Fruit fly (Drosophila melanogaster): ENCODE data around the gene MED30.

The MED30 gene

DNA sequence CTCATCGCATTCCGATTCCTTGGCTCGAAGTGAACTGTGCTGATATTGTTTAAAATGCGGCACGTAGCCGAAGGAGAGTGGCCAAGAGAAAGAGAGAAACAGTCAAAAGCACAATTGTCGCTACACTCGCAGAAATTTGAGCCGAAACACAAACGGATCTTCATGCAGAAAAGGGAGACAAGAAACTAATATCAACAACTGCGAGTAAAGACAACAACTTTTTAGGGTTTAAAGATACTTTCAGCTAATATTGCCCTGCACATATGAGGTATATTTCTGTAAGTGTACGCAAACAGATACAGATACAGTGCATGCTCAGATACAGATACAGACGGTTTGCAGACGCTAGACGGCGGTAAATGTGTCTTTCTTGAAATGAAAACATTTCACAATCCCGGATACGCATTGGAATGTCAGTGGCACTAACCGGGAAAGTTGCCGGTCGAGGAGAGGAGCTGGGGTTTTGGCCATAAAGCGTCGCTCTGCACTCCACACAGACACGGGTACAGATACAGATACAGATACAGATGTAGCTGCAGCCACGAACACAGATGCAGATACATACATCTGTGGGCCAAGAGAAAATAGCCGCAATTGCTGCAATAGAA lies 9.7 kb downstream of the MED30 start (continued):
- TF ChIP-seq fu2 (GFP tag; optimal IDR thresholded peaks at IDR 0.05), result peak; percentile 68
- peak; percentile 85 for TF ChIP-seq tgo (GFP tag; IDR thresholded peaks at IDR 0.05)
- peak; percentile 79 for TF ChIP-seq CG32767 (GFP tag; IDR thresholded peaks at IDR 0.05)
- TF ChIP-seq BEAF-32 (GFP tag; optimal IDR thresholded peaks at IDR 0.05), result no peak
- peak; percentile 83 for TF ChIP-seq Gsc (GFP tag; IDR thresholded peaks at IDR 0.05)
- peak; percentile 65 for TF ChIP-seq Jarid2 (GFP tag; optimal IDR thresholded peaks at IDR 0.05)
- TF ChIP-seq CG1602 (GFP tag; optimal IDR thresholded peaks at IDR 0.05), result peak; percentile 82
- peak; percentile 77 for TF ChIP-seq CG12236 (GFP tag; optimal IDR thresholded peaks at IDR 0.05)
- peak; percentile 90 for TF ChIP-seq CG12071 (GFP tag; optimal IDR thresholded peaks at IDR 0.05)
- TF ChIP-seq pum (GFP tag; optimal IDR thresholded peaks at IDR 0.05), result peak; percentile 92
- TF ChIP-seq CG2875 (GFP tag; optimal IDR thresholded peaks at IDR 0.05), result peak; percentile 92
- TF ChIP-seq YL-1 (GFP tag; optimal IDR thresholded peaks at IDR 0.05), result peak; percentile 1
- TF ChIP-seq cwo (GFP tag; optimal IDR thresholded peaks at IDR 0.05), result peak; percentile 67
- peak; percentile 60 for TF ChIP-seq Bteb2 (GFP tag; optimal IDR thresholded peaks at IDR 0.05)
- TF ChIP-seq disco-r (GFP tag; optimal IDR thresholded peaks at IDR 0.05), result peak; percentile 75
- no peak for TF ChIP-seq pita (GFP tag; optimal IDR thresholded peaks at IDR 0.05)
- peak; percentile 84 for TF ChIP-seq gcm2 (GFP tag; optimal IDR thresholded peaks at IDR 0.05)
- TF ChIP-seq hb (GFP tag; IDR thresholded peaks at IDR 0.05; ENCODE audit: partially characterized antibody), result no peak
- no peak for TF ChIP-seq Lpt (GFP tag; optimal IDR thresholded peaks at IDR 0.05)
- TF ChIP-seq CG2129 (GFP tag; IDR thresholded peaks at IDR 0.05; ENCODE audit: partially characterized antibody), result no peak
- peak; percentile 82 for TF ChIP-seq cato (GFP tag; optimal IDR thresholded peaks at IDR 0.05; ENCODE audit: borderline replicate concordance)
- TF ChIP-seq Dll (GFP tag; IDR thresholded peaks at IDR 0.05; ENCODE audit: partially characterized antibody), result no peak
- TF ChIP-seq CG11085 (GFP tag; IDR thresholded peaks at IDR 0.05), result peak; percentile 33; the same call in 1 of the 2 replicates
- TF ChIP-seq CG8765 (GFP tag; IDR thresholded peaks at IDR 0.05), result peak; percentile 60
- TF ChIP-seq CG3726 (GFP tag; IDR thresholded peaks at IDR 0.05), result 0 out of 3 replicates have a peak, but pooled peaks have one; percentile 59
- TF ChIP-seq CG7745 (tag; optimal IDR thresholded peaks at IDR 0.05), result no peak
- TF ChIP-seq sna (GFP tag; IDR thresholded peaks at IDR 0.05; ENCODE audit: partially characterized antibody), result no peak
- TF ChIP-seq CG1233 (GFP tag; optimal IDR thresholded peaks at IDR 0.05), result peak; percentile 81
- peak; percentile 70 for TF ChIP-seq CG4730 (GFP tag; IDR thresholded peaks at IDR 0.05)
- peak; percentile 50 for TF ChIP-seq CG15514 (GFP tag; optimal IDR thresholded peaks at IDR 0.05)
- peak; percentile 72 for TF ChIP-seq CG4282 (GFP tag; optimal IDR thresholded peaks at IDR 0.05)
- TF ChIP-seq Max (GFP tag; optimal IDR thresholded peaks at IDR 0.05), result peak; percentile 74
- peak; percentile 3 for TF ChIP-seq D19B (GFP tag; optimal IDR thresholded peaks at IDR 0.05)
- peak; percentile 82 for TF ChIP-seq E2f1 (GFP tag; IDR thresholded peaks at IDR 0.05)
- TF ChIP-seq CG7357 (GFP tag; IDR thresholded peaks at IDR 0.05), result peak; percentile 73; the same call in 2 of the 3 replicates
- TF ChIP-seq CG12219 (GFP tag; optimal IDR thresholded peaks at IDR 0.05), result peak; percentile 88
- TF ChIP-seq unpg (GFP tag; optimal IDR thresholded peaks at IDR 0.05), result peak; percentile 89
- TF ChIP-seq kay (GFP tag; optimal IDR thresholded peaks at IDR 0.05), result peak; percentile 69
- peak; percentile 79 for TF ChIP-seq sd (tag; optimal IDR thresholded peaks at IDR 0.05)
- TF ChIP-seq Adf1 (GFP tag; IDR thresholded peaks at IDR 0.05), result no peak
- no peak for TF ChIP-seq abd-A (tag; optimal IDR thresholded peaks at IDR 0.05)
- peak; percentile 89 for TF ChIP-seq CG10366 (GFP tag; IDR thresholded peaks at IDR 0.05)
- TF ChIP-seq Pdp1 (GFP tag; optimal IDR thresholded peaks at IDR 0.05), result peak; percentile 82 to 91
- peak; percentile 75 for TF ChIP-seq CG1647 (GFP tag; optimal IDR thresholded peaks at IDR 0.05)
- TF ChIP-seq Doc3 (GFP tag; IDR thresholded peaks at IDR 0.05; ENCODE audit: partially characterized antibody), result no peak
- TF ChIP-seq sens (GFP tag), result peak; percentile 99
- peak; percentile 90 for TF ChIP-seq Antp (GFP tag; optimal IDR thresholded peaks at IDR 0.05)
- TF ChIP-seq CrebB (tag; optimal IDR thresholded peaks at IDR 0.05), result peak; percentile 81
- TF ChIP-seq CG3995 (GFP tag; optimal IDR thresholded peaks at IDR 0.05), result peak; percentile 21

Measured in whole organism, embryonic.